Worm (Caenorhabditis elegans): Measurements from ENCODE around the gene C04C11.1.

Gene C04C11.1

DNA sequence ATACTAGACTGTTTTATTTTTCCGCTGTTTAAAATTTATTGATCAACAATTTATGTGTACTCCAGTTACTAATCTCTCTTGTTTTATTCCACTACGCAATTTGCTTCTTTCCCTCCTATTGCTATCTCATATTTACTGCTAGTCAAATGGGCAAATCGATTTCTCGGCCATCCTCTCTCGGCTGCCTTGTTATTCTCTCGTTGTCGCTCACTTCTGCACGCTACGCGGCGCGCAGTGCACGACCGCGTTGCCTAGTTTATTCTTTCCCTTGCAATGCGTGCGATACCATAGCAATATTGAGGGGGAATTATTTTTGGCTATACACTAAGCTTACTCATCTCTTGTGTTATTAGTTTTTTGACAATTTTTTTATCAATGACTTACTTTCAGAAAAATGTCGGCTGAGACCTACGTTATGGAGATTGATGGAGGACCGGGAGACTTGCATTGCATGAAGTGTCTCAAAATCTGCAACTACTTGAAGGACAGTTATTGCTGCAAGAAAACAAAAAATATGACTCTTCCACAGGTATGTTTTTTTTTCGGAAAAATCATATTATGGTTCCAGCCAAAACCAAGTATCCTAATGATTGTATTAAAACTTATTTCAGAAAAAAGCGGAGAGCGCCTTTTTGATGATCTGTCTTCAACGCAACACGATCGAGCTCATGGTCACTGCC lies 42.8 kb upstream of the C04C11.1 start, which contains the start of gene F48F7.6:
Gene F48F7.6 (plus strand): TSS at position 391 of the 680 bp plus-strand sequence.
- TF ChIP-seq F37D6.2 (tag; optimal IDR thresholded peaks at IDR 0.05): no peak
- TF ChIP-seq daf-8 (GFP tag; IDR thresholded peaks at IDR 0.05): no peak
- no peak for TF ChIP-seq mxl-2 (GFP tag; conservative IDR thresholded peaks at IDR 0.05)
- TF ChIP-seq lir-3 (tag; optimal IDR thresholded peaks at IDR 0.05): no peak
- no peak for TF ChIP-seq T20F7.1 (GFP tag; optimal IDR thresholded peaks at IDR 0.05)
- TF ChIP-seq saeg-2 (GFP tag; IDR thresholded peaks at IDR 0.05): no peak
- no peak for TF ChIP-seq pqm-1 (tag; optimal IDR thresholded peaks at IDR 0.05)
- peak in 1 of 2 experiments; percentile 72 for TF ChIP-seq mdl-1 (tag; optimal IDR thresholded peaks at IDR 0.05)
- no peak for TF ChIP-seq unc-39 (tag; optimal IDR thresholded peaks at IDR 0.05)
- TF ChIP-seq lin-39 (tag; optimal IDR thresholded peaks at IDR 0.05): no peak
- TF ChIP-seq hlh-30 (tag; optimal IDR thresholded peaks at IDR 0.05; ENCODE audit: insufficient read depth): peak; percentile 48
- TF ChIP-seq dmd-8 (GFP tag; IDR thresholded peaks at IDR 0.05): no peak
- TF ChIP-seq hlh-11 (tag; optimal IDR thresholded peaks at IDR 0.05): peak; percentile 40
- no peak for TF ChIP-seq spr-3 (GFP tag; optimal IDR thresholded peaks at IDR 0.05)
- peak in 1 of 2 experiments; percentile 48 for TF ChIP-seq lsy-2 (tag; optimal IDR thresholded peaks at IDR 0.05)
- peak; percentile 18 for TF ChIP-seq mep-1 (tag; optimal IDR thresholded peaks at IDR 0.05)
- no peak for TF ChIP-seq ceh-20 (GFP tag; IDR thresholded peaks at IDR 0.05)
- TF ChIP-seq lim-7 (GFP tag; IDR thresholded peaks at IDR 0.05): no peak
- TF ChIP-seq zfp-3 (GFP tag; conservative IDR thresholded peaks at IDR 0.05): no peak
- no peak for TF ChIP-seq madf-9 (GFP tag; conservative IDR thresholded peaks at IDR 0.05)
- TF ChIP-seq hmg-1.1 (GFP tag; IDR thresholded peaks at IDR 0.05): peak; percentile 62
- TF ChIP-seq zag-1 (tag; optimal IDR thresholded peaks at IDR 0.05): no peak
- TF ChIP-seq unc-130 (GFP tag; optimal IDR thresholded peaks at IDR 0.05): no peak
- TF ChIP-seq egl-43 (GFP tag; IDR thresholded peaks at IDR 0.05): no peak
- no peak for TF ChIP-seq nhr-102 (tag; optimal IDR thresholded peaks at IDR 0.05)
- TF ChIP-seq R02D3.7 (tag; optimal IDR thresholded peaks at IDR 0.05): no peak
- no peak for TF ChIP-seq F44E2.7 (GFP tag; IDR thresholded peaks at IDR 0.05)
- TF ChIP-seq nhr-77 (tag; optimal IDR thresholded peaks at IDR 0.05): no peak
- no peak for TF ChIP-seq nhr-42 (GFP tag; IDR thresholded peaks at IDR 0.05)
- TF ChIP-seq tra-1 (GFP tag; IDR thresholded peaks at IDR 0.05): no peak
- TF ChIP-seq Y5F2A.4 (GFP tag; optimal IDR thresholded peaks at IDR 0.05): no peak
- peak; percentile 39 for TF ChIP-seq rbr-2 (tag; optimal IDR thresholded peaks at IDR 0.05)
- TF ChIP-seq ceh-62 (tag; optimal IDR thresholded peaks at IDR 0.05): no peak
- TF ChIP-seq lin-38 (GFP tag; IDR thresholded peaks at IDR 0.05): no peak
- peak; percentile 18 for TF ChIP-seq ceh-28 (tag; optimal IDR thresholded peaks at IDR 0.05)
- no peak for TF ChIP-seq php-3 (GFP tag; IDR thresholded peaks at IDR 0.05)
- TF ChIP-seq nhr-76 (tag; optimal IDR thresholded peaks at IDR 0.05): no peak
- peak; percentile 34 for TF ChIP-seq nhr-6 (tag; optimal IDR thresholded peaks at IDR 0.05)
- TF ChIP-seq Y75B8A.6 (GFP tag; IDR thresholded peaks at IDR 0.05): no peak
- no peak for TF ChIP-seq attf-4 (tag; optimal IDR thresholded peaks at IDR 0.05)
- TF ChIP-seq madf-5 (GFP tag; IDR thresholded peaks at IDR 0.05): no peak
- TF ChIP-seq daf-12 (tag; optimal IDR thresholded peaks at IDR 0.05): no peak
- TF ChIP-seq zip-2 (tag; optimal IDR thresholded peaks at IDR 0.05): no peak
- TF ChIP-seq cey-2 (tag; optimal IDR thresholded peaks at IDR 0.05; ENCODE audit: borderline replicate concordance, insufficient read depth): no peak
- no peak for TF ChIP-seq lin-29 (GFP tag; IDR thresholded peaks at IDR 0.05)
- TF ChIP-seq ctbp-1 (GFP tag; IDR thresholded peaks at IDR 0.05): no peak
- TF ChIP-seq zip-11 (GFP tag; IDR thresholded peaks at IDR 0.05): no peak
- no peak for TF ChIP-seq set-16 (GFP tag; IDR thresholded peaks at IDR 0.05)
- no peak for TF ChIP-seq daf-19 (GFP tag; conservative IDR thresholded peaks at IDR 0.05)
- no peak for TF ChIP-seq fos-1 (tag; optimal IDR thresholded peaks at IDR 0.05)
- TF ChIP-seq snpc-1.2 (GFP tag; IDR thresholded peaks at IDR 0.05): no peak
